Fruit fly (Drosophila melanogaster): ENCODE results near the gene CG17329.

DNA sequence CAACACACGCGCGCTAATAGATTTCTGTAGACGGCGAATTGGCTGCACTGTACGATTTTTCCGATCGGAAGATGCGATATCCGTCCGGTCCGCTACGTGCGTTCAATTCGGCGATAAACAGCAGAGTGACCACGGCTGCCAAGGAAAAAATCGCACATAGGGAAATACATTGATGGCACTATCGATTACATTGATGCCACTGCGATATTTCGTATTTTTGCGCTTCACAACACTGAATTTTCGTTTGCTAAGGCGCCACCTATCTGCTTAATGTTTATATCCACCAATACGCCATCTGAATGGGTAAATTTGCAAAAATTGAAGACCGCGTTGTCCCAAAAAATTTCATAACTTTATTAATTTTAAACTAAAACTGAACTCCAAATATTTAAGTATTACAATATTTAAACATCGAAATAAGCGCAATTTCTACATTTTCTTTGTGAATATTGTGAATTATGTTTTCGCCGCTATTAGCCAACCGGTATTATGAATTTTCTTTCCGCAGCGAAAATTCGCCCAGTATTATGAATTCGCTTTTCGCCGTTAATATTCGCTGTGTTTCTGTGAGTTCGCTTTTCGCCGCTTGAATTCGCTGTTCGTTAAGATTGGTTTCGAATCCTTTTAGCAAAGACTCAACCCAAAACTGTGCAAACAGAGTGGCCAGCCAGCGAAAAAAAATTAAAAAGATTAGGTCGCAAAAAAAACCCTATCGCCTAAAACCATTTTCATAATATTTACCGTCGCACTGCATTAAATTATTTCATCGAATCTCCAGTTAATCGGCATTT is 3.3 kb upstream of the CG17329 start, which contains the start of the genes crp and pkaap:
- TF ChIP-seq lola (GFP tag; optimal IDR thresholded peaks at IDR 0.05), result no peak
- peak; percentile 73 for TF ChIP-seq fru (GFP tag; optimal IDR thresholded peaks at IDR 0.05)
- peak; percentile 86 for TF ChIP-seq h (GFP tag; optimal IDR thresholded peaks at IDR 0.05)

Measured in whole organism, wandering third instar larva.